Worm (Caenorhabditis elegans) whole organism, mixed stage, embryonic: ENCODE data around the gene pap-1.

Experiments
- elt-3 ChIP-seq: fragments of 150-350 bp; optimal IDR thresholded peaks from 2 replicates; lab custom pipeline; 2014; ENCODE audit warnings: missing biosample characterization, missing genetic modification characterization
- lin-13 ChIP-seq: fragments of 150-350 bp; optimal IDR thresholded peaks from 2 replicates; lab custom pipeline; 2014; ENCODE audit warnings: missing biosample characterization, missing genetic modification characterization
- mep-1 ChIP-seq: fragments of 150-350 bp; optimal IDR thresholded peaks from 2 replicates; lab custom pipeline; 2017; ENCODE audit warnings: missing biosample characterization, missing genetic modification reagents, missing genetic modification characterization, inconsistent platforms
- nhr-12 ChIP-seq: fragments of 150-350 bp; optimal IDR thresholded peaks from 2 replicates; lab custom pipeline; 2014; ENCODE audit warnings: missing biosample characterization, missing genetic modification characterization
- nhr-237 ChIP-seq: fragments of 150-350 bp; optimal IDR thresholded peaks from 2 replicates; lab custom pipeline; 2014; ENCODE audit warnings: missing biosample characterization, missing genetic modification characterization
- nhr-76 ChIP-seq: sonication (generic microtip); optimal IDR thresholded peaks from 2 replicates; lab custom pipeline; 2017; ENCODE audit warnings: missing biosample characterization, missing genetic modification characterization
- pha-4 ChIP-seq: fragments of 150-350 bp; optimal IDR thresholded peaks from 2 replicates; lab custom pipeline; 2018; ENCODE audit warnings: missing biosample characterization, missing genetic modification reagents, missing genetic modification characterization
- snpc-4 ChIP-seq: fragments of 150-350 bp; optimal IDR thresholded peaks from 2 replicates; lab custom pipeline; 2014; ENCODE audit warnings: missing biosample characterization, missing genetic modification characterization
- unc-39 ChIP-seq: fragments of 150-350 bp; optimal IDR thresholded peaks from 2 replicates; lab custom pipeline; 2014; ENCODE audit warnings: missing biosample characterization, missing genetic modification characterization
- unc-62 ChIP-seq: fragments of 150-350 bp; optimal IDR thresholded peaks from 2 replicates; lab custom pipeline; 2014; ENCODE audit warnings: missing biosample characterization, missing genetic modification reagents, missing genetic modification characterization
- ztf-11 ChIP-seq: fragments of 150-350 bp; optimal IDR thresholded peaks from 2 replicates; lab custom pipeline; 2014; ENCODE audit warnings: missing biosample characterization, missing genetic modification characterization

DNA sequence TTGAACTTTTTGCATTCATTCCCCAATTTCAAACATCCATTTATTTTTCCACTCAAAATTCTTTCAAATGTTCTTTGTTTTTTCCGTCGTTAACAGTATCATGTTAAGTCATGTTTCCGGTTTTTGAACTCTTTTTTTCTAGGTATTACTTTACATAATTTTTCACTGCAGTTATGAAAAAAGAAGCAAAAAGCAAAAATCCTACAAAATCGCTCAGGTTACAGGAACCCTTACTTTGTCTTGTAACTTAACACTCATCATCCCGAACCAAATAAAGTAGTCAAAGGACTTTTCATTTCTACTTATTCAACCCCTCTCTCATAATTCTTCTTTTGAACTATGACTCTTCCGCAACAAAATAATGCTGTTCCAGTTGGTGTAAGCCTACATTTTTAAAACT, 49.7 kb downstream of the pap-1 start, which contains the start of gene aqp-5:
- TF ChIP-seq unc-62: no peak
- no peak for TF ChIP-seq elt-3
- TF ChIP-seq snpc-4: no peak
- no peak for TF ChIP-seq ztf-11 (tag; lab: Kevin White, UChicago)
- TF ChIP-seq unc-39 (tag; lab: Kevin White, UChicago): no peak
- no peak for TF ChIP-seq lin-13 (tag; lab: Kevin White, UChicago)
- TF ChIP-seq nhr-12 (tag; lab: Kevin White, UChicago): no peak
- no peak for TF ChIP-seq pha-4 (tag; lab: Kevin White, UChicago)
- no peak for TF ChIP-seq nhr-76 (tag; lab: Kevin White, UChicago)
- no peak for TF ChIP-seq nhr-237 (tag; lab: Kevin White, UChicago)
- TF ChIP-seq mep-1 (tag; lab: Kevin White, UChicago): no peak
